Worm (Caenorhabditis elegans) whole organism, L3 larva: Measurements from ENCODE around the gene somi-1.

Experiments
- ceh-9 ChIP-seq: sonication (generic microtip); optimal IDR thresholded peaks from 2 replicates; lab custom pipeline; 2018; ENCODE audit warnings: missing biosample characterization, missing genetic modification characterization
- egl-5 ChIP-seq: fragments of 150-350 bp; optimal IDR thresholded peaks from 2 replicates; lab custom pipeline; 2017; ENCODE audit warnings: missing biosample characterization, missing genetic modification reagents, missing genetic modification characterization, inconsistent platforms
- elt-2 ChIP-seq: sonication (generic microtip); optimal IDR thresholded peaks from 2 replicates; lab custom pipeline; 2016; ENCODE audit warnings: missing genetic modification reagents, mild to moderate bottlenecking, missing genetic modification characterization, missing compliant biosample characterization
- nhr-12 ChIP-seq: fragments of 150-350 bp; optimal IDR thresholded peaks from 2 replicates; lab custom pipeline; 2014; ENCODE audit warnings: missing biosample characterization, missing genetic modification characterization
- tbx-2 ChIP-seq: sonication (generic microtip); optimal IDR thresholded peaks from 2 replicates; lab custom pipeline; 2016; ENCODE audit warnings: mild to moderate bottlenecking, missing genetic modification characterization, missing compliant biosample characterization
- unc-39 ChIP-seq: sonication (generic microtip); optimal IDR thresholded peaks from 4 replicates; lab custom pipeline; 2017; ENCODE audit warnings: missing biosample characterization, missing genetic modification characterization
- zag-1 ChIP-seq: fragments of 150-350 bp; optimal IDR thresholded peaks from 2 replicates; lab custom pipeline; 2014; ENCODE audit warnings: missing biosample characterization, missing genetic modification characterization

DNA sequence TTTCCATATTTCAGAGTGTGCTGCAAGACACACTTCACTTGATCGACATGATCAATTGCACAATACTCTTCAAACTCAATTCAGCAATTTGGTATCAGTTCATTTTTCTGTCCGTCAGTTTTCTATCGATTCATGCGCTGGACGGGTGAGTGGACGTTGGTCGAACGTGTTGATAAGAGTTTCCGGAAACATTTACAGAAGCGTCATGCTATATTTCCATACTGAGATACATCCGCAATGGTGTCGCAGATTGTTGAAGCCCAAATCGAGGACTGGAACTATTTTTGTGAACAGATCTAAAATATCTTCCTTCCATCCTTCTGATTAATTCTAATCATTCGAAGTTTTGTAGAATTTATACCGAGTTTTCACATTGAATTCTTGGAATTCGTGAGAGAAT is 21.5 kb downstream of the somi-1 start:
- TF ChIP-seq zag-1 (tag; lab: Kevin White, UChicago) (no peak), tbx-2 (no peak), ceh-9 (tag; lab: Kevin White, UChicago) (no peak), egl-5 (tag; lab: Kevin White, UChicago) (no peak), elt-2 (peak; percentile 83), nhr-12 (no peak), unc-39 (tag; lab: Kevin White, UChicago) (no peak)
